Worm (Caenorhabditis elegans) whole organism, L4 larva: ENCODE data around the gene F32D8.13.

Experiments
- R02D3.7 ChIP-seq: fragments of 150-350 bp; sonication (generic microtip); optimal IDR thresholded peaks from 3 replicates; lab custom pipeline; 2014; ENCODE audit warnings: missing biosample characterization, missing genetic modification characterization
- lin-15B ChIP-seq: fragments of 150-350 bp; sonication (generic microtip); optimal IDR thresholded peaks from 3 replicates; lab custom pipeline; 2014; ENCODE audit warnings: missing biosample characterization, missing genetic modification characterization
- mxl-2 ChIP-seq: fragments of 200-800 bp; sonication (Bioruptor generic); conservative IDR thresholded peaks from 2 replicates; pipeline ENCODE4 v1.3.6; 2022; ENCODE audit warnings: missing genetic modification reagents, missing genetic modification characterization, missing compliant biosample characterization

DNA sequence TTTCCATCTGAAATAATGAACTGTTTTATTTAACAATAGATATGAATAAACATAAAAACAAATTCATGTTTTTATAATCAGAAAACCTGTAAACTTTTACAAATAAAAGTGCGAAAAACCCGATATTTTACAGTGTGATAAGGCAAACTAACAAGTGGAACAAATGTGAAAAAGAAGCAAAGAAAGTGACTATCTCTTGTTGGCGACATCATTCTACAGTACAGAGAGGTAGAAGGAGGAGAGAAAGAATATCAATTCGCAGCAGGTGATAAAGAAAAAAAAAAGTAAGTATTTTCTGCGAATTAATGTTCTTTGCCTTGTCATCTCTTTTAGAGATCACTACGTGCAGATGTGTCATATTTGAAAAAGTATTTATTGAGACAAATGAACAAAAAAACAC, 36.6 kb downstream of the F32D8.13 start:
- no peak for TF ChIP-seq mxl-2 (GFP tag; lab: Robert Waterston, UW)
- no peak for TF ChIP-seq lin-15B (tag; lab: Kevin White, UChicago)
- TF ChIP-seq R02D3.7 (tag; lab: Kevin White, UChicago) = no peak
